Worm (Caenorhabditis elegans): ENCODE data around the gene clc-7.

ce11 chrX:5020996-5021395, 46.9 kb upstream of the clc-7 start, which contains the start of gene ZC449.2:
- TF ChIP-seq snpc-4 (tag; optimal IDR thresholded peaks at IDR 0.05) = no peak
- TF ChIP-seq sptf-1 (tag; optimal IDR thresholded peaks at IDR 0.05) = no peak
- no peak for TF ChIP-seq drap-1 (GFP tag; optimal IDR thresholded peaks at IDR 0.05)
- no peak for TF ChIP-seq mep-1 (tag; optimal IDR thresholded peaks at IDR 0.05)
- TF ChIP-seq unc-39 (tag; optimal IDR thresholded peaks at IDR 0.05) = no peak
- TF ChIP-seq nhr-28 (tag; optimal IDR thresholded peaks at IDR 0.05) = no peak
- no peak for TF ChIP-seq nhr-12 (tag; optimal IDR thresholded peaks at IDR 0.05)
- no peak for TF ChIP-seq elt-1 (tag; optimal IDR thresholded peaks at IDR 0.05; ENCODE audit: borderline replicate concordance, insufficient read depth)
- TF ChIP-seq blmp-1 (tag; optimal IDR thresholded peaks at IDR 0.05) = no peak
- TF ChIP-seq lsy-2 (tag; optimal IDR thresholded peaks at IDR 0.05) = no peak
- no peak for TF ChIP-seq ceh-39 (tag; optimal IDR thresholded peaks at IDR 0.05)
- TF ChIP-seq unc-62 (GFP tag; optimal IDR thresholded peaks at IDR 0.05) = no peak
- TF ChIP-seq flh-1 (GFP tag; optimal IDR thresholded peaks at IDR 0.05) = no peak
- TF ChIP-seq ceh-43 (GFP tag; optimal IDR thresholded peaks at IDR 0.05) = no peak

Measured in whole organism, mixed stage, embryonic.